Fruit fly (Drosophila melanogaster) whole organism, embryonic: Measurements from ENCODE around the gene PolA1.
A peak's percentile ranks its signal among the peaks of the same experiment; 100 is the strongest.

ENCODE experiments used
- CG11093 ChIP-seq: fragments of 200-800 bp; sonication (Bioruptor generic); IDR thresholded peaks from 3 replicates; pipeline ENCODE4 v1.3.6; 2022; ENCODE audit warnings: missing biosample characterization, missing genetic modification characterization
- CG12219 ChIP-seq: fragments of 200-800 bp; sonication (Bioruptor generic); optimal IDR thresholded peaks from 3 replicates; lab custom pipeline; 2018; ENCODE audit warnings: missing biosample characterization, mild to moderate bottlenecking, missing genetic modification characterization
- CG12391 ChIP-seq: fragments of 200-800 bp; sonication (Bioruptor generic); optimal IDR thresholded peaks from 3 replicates; lab custom pipeline; 2018; ENCODE audit warnings: missing biosample characterization, mild to moderate bottlenecking, missing genetic modification characterization, moderate library complexity
- CG13424 ChIP-seq: fragments of 200-800 bp; sonication (Bioruptor generic); optimal IDR thresholded peaks from 2 replicates; lab custom pipeline; 2019; ENCODE audit warnings: missing biosample characterization, mild to moderate bottlenecking, missing genetic modification characterization, moderate library complexity
- CG14014 ChIP-seq: fragments of 200-800 bp; sonication (Bioruptor generic); IDR thresholded peaks from 2 replicates; pipeline ENCODE4 v1.3.6; 2022; ENCODE audit warnings: missing biosample characterization, missing genetic modification characterization
- CG14441 ChIP-seq: fragments of 200-800 bp; sonication (Bioruptor generic); IDR thresholded peaks from 2 replicates; pipeline ENCODE4 v1.3.6; 2022; ENCODE audit warnings: missing biosample characterization, missing genetic modification characterization
- CG15073 ChIP-seq: fragments of 200-800 bp; sonication (Bioruptor generic); optimal IDR thresholded peaks from 2 replicates; lab custom pipeline; 2016; ENCODE audit warnings: missing biosample characterization, missing genetic modification characterization
- CG1602 ChIP-seq: fragments of 200-800 bp; sonication (Bioruptor generic); optimal IDR thresholded peaks from 3 replicates; lab custom pipeline; 2016; ENCODE audit warnings: missing biosample characterization, missing genetic modification characterization
- CG31365 ChIP-seq: fragments of 200-800 bp; sonication (Bioruptor generic); optimal IDR thresholded peaks from 2 replicates; lab custom pipeline; 2018; ENCODE audit warnings: missing biosample characterization, mild to moderate bottlenecking, missing genetic modification characterization
- CG4404 ChIP-seq: fragments of 200-800 bp; sonication (Bioruptor generic); IDR thresholded peaks from 2 replicates; pipeline ENCODE4 v1.3.6; 2022; ENCODE audit warnings: missing biosample characterization, missing genetic modification characterization
- CG4424 ChIP-seq: fragments of 200-800 bp; sonication (Bioruptor generic); optimal IDR thresholded peaks from 3 replicates; lab custom pipeline; 2016; ENCODE audit warnings: missing biosample characterization, missing genetic modification characterization
- CG5180 ChIP-seq: fragments of 200-800 bp; sonication (Bioruptor generic); optimal IDR thresholded peaks from 3 replicates; lab custom pipeline; 2017; ENCODE audit warnings: missing biosample characterization, missing genetic modification characterization, mild to moderate bottlenecking, moderate library complexity, missing genetic modification reagents
- CG5953 ChIP-seq: fragments of 200-800 bp; sonication (Bioruptor generic); IDR thresholded peaks from 2 replicates; pipeline ENCODE4 v1.3.6; 2022; ENCODE audit warnings: missing biosample characterization, missing genetic modification characterization
- CG6854 ChIP-seq: fragments of 200-800 bp; sonication (Bioruptor generic); optimal IDR thresholded peaks from 3 replicates; lab custom pipeline; 2017; ENCODE audit warnings: missing biosample characterization, mild to moderate bottlenecking, missing genetic modification characterization
- CG8290 ChIP-seq, 3 experiments: fragments of 200-800 bp; sonication (Bioruptor generic); optimal IDR thresholded peaks; 2 replicates each; lab custom pipeline; 2016 to 2019; ENCODE audit warnings: missing biosample characterization in 3 of 3, missing genetic modification characterization in 3 of 3, mild to moderate bottlenecking in 2 of 3, moderate library complexity in 1 of 3
- CG8944 ChIP-seq: fragments of 200-800 bp; sonication (Bioruptor generic); optimal IDR thresholded peaks from 3 replicates; lab custom pipeline; 2016; ENCODE audit warnings: missing biosample characterization, missing genetic modification characterization
- CG9215 ChIP-seq: fragments of 200-800 bp; sonication (Bioruptor generic); IDR thresholded peaks from 2 replicates; pipeline ENCODE4 v1.3.6; 2022; ENCODE audit warnings: missing biosample characterization, missing genetic modification characterization
- CG9876 ChIP-seq: fragments of 200-800 bp; sonication (Bioruptor generic); optimal IDR thresholded peaks from 2 replicates; lab custom pipeline; 2016; ENCODE audit warnings: missing biosample characterization, missing genetic modification characterization
- Deaf1 ChIP-seq: fragments of 200-800 bp; optimal IDR thresholded peaks from 3 replicates; lab custom pipeline; 2019; ENCODE audit warnings: missing biosample characterization, mild to moderate bottlenecking, missing genetic modification characterization, moderate library complexity
- Dip3 ChIP-seq: fragments of 200-800 bp; sonication (Bioruptor generic); optimal IDR thresholded peaks from 3 replicates; lab custom pipeline; 2016; ENCODE audit warnings: missing biosample characterization, missing genetic modification characterization
- Eip74EF ChIP-seq, 2 experiments: fragments of 200-800 bp in 1 of 2; fragments of >200 bp in 1 of 2; sonication (Bioruptor generic) in 1 of 2; optimal IDR thresholded peaks; 2 replicates each; lab custom pipeline; 2017 to 2019; ENCODE audit warnings: missing biosample characterization in 2 of 2, missing genetic modification characterization in 2 of 2, mild to moderate bottlenecking in 1 of 2, moderate library complexity in 1 of 2
- Fer2 ChIP-seq: fragments of 200-800 bp; sonication (Bioruptor generic); optimal IDR thresholded peaks from 2 replicates; lab custom pipeline; 2018; ENCODE audit warnings: missing biosample characterization, mild to moderate bottlenecking, missing genetic modification characterization, moderate library complexity
- HLH54F ChIP-seq: fragments of 200-800 bp; sonication (Bioruptor generic); optimal IDR thresholded peaks from 3 replicates; lab custom pipeline; 2016; ENCODE audit warnings: missing biosample characterization, missing genetic modification characterization
- Hey ChIP-seq: fragments of 200-800 bp; sonication (Bioruptor generic); optimal IDR thresholded peaks from 3 replicates; lab custom pipeline; 2018; ENCODE audit warnings: missing biosample characterization, mild to moderate bottlenecking, missing genetic modification characterization
- Nf-YA ChIP-seq: fragments of 200-800 bp; sonication (Bioruptor generic); IDR thresholded peaks from 2 replicates; pipeline ENCODE4 v1.3.6; 2022; ENCODE audit warnings: missing biosample characterization, missing genetic modification characterization
- NfI ChIP-seq: fragments of 200-800 bp; sonication (Bioruptor generic); optimal IDR thresholded peaks from 3 replicates; lab custom pipeline; 2018; ENCODE audit warnings: missing biosample characterization, mild to moderate bottlenecking, missing genetic modification characterization, moderate library complexity
- Xrp1 ChIP-seq: fragments of 200-800 bp; sonication (Bioruptor generic); IDR thresholded peaks from 2 replicates; pipeline ENCODE4 v1.3.6; 2022; ENCODE audit warnings: missing biosample characterization, missing genetic modification characterization
- bigmax ChIP-seq: fragments of 200-800 bp; sonication (Bioruptor generic); optimal IDR thresholded peaks from 2 replicates; lab custom pipeline; 2018; ENCODE audit warnings: missing biosample characterization, mild to moderate bottlenecking, missing genetic modification characterization
- dysf ChIP-seq: fragments of 200-800 bp; sonication (Bioruptor generic); IDR thresholded peaks from 3 replicates; pipeline ENCODE4 v1.3.6; 2022; ENCODE audit warnings: missing biosample characterization, missing genetic modification characterization
- eyg ChIP-seq: fragments of 200-800 bp; sonication (Bioruptor generic); optimal IDR thresholded peaks from 3 replicates; lab custom pipeline; 2016; ENCODE audit warnings: missing biosample characterization, missing genetic modification characterization
- gcm2 ChIP-seq: fragments of 200-800 bp; sonication (Bioruptor generic); optimal IDR thresholded peaks from 2 replicates; lab custom pipeline; 2016; ENCODE audit warnings: missing biosample characterization, missing genetic modification characterization
- gro ChIP-seq: fragments of 200-800 bp; sonication (Bioruptor generic); optimal IDR thresholded peaks from 2 replicates; lab custom pipeline; 2016; ENCODE audit warnings: missing biosample characterization, missing genetic modification characterization
- ham ChIP-seq: fragments of 200-800 bp; sonication (Bioruptor generic); IDR thresholded peaks from 2 replicates; pipeline ENCODE4 v1.3.6; 2022; ENCODE audit warnings: missing biosample characterization, missing genetic modification characterization
- hkb ChIP-seq, 2 experiments: fragments of 200-800 bp in 1 of 2; fragments of >200 bp in 1 of 2; sonication (Bioruptor generic) in 1 of 2; IDR thresholded peaks in 1 of 2; optimal IDR thresholded peaks in 1 of 2; 2 replicates each; pipeline versions ENCODE4 v1.3.6 to Lab custom; 2017 to 2022; ENCODE audit warnings: missing biosample characterization in 1 of 2, missing genetic modification characterization in 1 of 2
- lov ChIP-seq, 2 experiments: fragments of 200-800 bp in 1 of 2; fragments of >200 bp in 1 of 2; sonication (Bioruptor generic) in 1 of 2; IDR thresholded peaks in 1 of 2; optimal IDR thresholded peaks in 1 of 2; 2 replicates in 1 of 2; 3 replicates in 1 of 2; pipeline versions ENCODE4 v1.3.6 to Lab custom; 2017 to 2022; ENCODE audit warnings: missing biosample characterization in 1 of 2, missing genetic modification characterization in 1 of 2
- maf-S ChIP-seq: fragments of 200-800 bp; sonication (Bioruptor generic); optimal IDR thresholded peaks from 2 replicates; lab custom pipeline; 2016; ENCODE audit warnings: missing biosample characterization, missing genetic modification characterization
- mirr ChIP-seq: fragments of 200-800 bp; sonication (Bioruptor generic); optimal IDR thresholded peaks from 3 replicates; lab custom pipeline; 2018; ENCODE audit warnings: missing biosample characterization, mild to moderate bottlenecking, missing genetic modification characterization
- mld ChIP-seq: fragments of 200-800 bp; sonication (Bioruptor generic); IDR thresholded peaks from 3 replicates; pipeline ENCODE4 v1.3.6; 2022; ENCODE audit warnings: missing biosample characterization, missing genetic modification characterization; ENCODE audit not compliant: partially characterized antibody
- nerfin-1 ChIP-seq: fragments of 200-800 bp; sonication (Bioruptor generic); optimal IDR thresholded peaks from 3 replicates; lab custom pipeline; 2019; ENCODE audit warnings: missing biosample characterization, mild to moderate bottlenecking, missing genetic modification characterization, moderate library complexity
- nom ChIP-seq: fragments of 200-800 bp; sonication (Bioruptor generic); optimal IDR thresholded peaks from 2 replicates; lab custom pipeline; 2017; ENCODE audit warnings: missing biosample characterization, missing genetic modification characterization, mild to moderate bottlenecking, moderate library complexity, missing genetic modification reagents
- odd ChIP-seq: fragments of 200-800 bp; sonication (Bioruptor generic); optimal IDR thresholded peaks from 2 replicates; lab custom pipeline; 2017; ENCODE audit warnings: missing biosample characterization, mild to moderate bottlenecking, missing genetic modification characterization
- psq ChIP-seq: fragments of 200-800 bp; sonication (Bioruptor generic); optimal IDR thresholded peaks from 2 replicates; lab custom pipeline; 2017; ENCODE audit warnings: missing biosample characterization, missing genetic modification characterization
- sens ChIP-seq: fragments of 200-800 bp; sonication (Bioruptor generic); peaks from one replicate; lab custom pipeline; 2016; ENCODE audit warnings: missing biosample characterization, missing genetic modification characterization
- ssp ChIP-seq: fragments of 200-800 bp; sonication (Bioruptor generic); IDR thresholded peaks from 2 replicates; pipeline ENCODE4 v1.3.6; 2022; ENCODE audit warnings: missing biosample characterization, missing genetic modification characterization
- tup ChIP-seq: fragments of 200-800 bp; sonication (Bioruptor generic); optimal IDR thresholded peaks from 2 replicates; lab custom pipeline; 2016; ENCODE audit warnings: missing biosample characterization, mild to moderate bottlenecking, missing genetic modification characterization, moderate library complexity
- twi ChIP-seq: fragments of 200-800 bp; optimal IDR thresholded peaks from 2 replicates; lab custom pipeline; 2019; ENCODE audit warnings: missing biosample characterization, mild to moderate bottlenecking, missing genetic modification characterization, moderate library complexity
- tx ChIP-seq: fragments of 200-800 bp; sonication (Bioruptor generic); optimal IDR thresholded peaks from 2 replicates; lab custom pipeline; 2016; ENCODE audit warnings: missing biosample characterization, missing genetic modification characterization
- zf30C ChIP-seq: fragments of 200-800 bp; sonication (Bioruptor generic); optimal IDR thresholded peaks from 3 replicates; lab custom pipeline; 2018; ENCODE audit warnings: missing biosample characterization, mild to moderate bottlenecking, missing genetic modification characterization

The PolA1 gene

dm6 chr3R:21632930-21633780, 38.4 kb downstream of the PolA1 start (continued):
- TF ChIP-seq hkb (optimal IDR thresholded peaks at IDR 0.05; lab: Kevin White, UChicago) (no peak), hkb (GFP tag; IDR thresholded peaks at IDR 0.05; lab: Robert Waterston, UW) (no peak), CG4424 (GFP tag; lab: Kevin White, UChicago) (peak; percentile 13), CG11093 (0 out of 3 replicates have a peak, but pooled peaks have one; percentile 29), lov (optimal IDR thresholded peaks at IDR 0.05; lab: Kevin White, UChicago) (no peak), lov (GFP tag; IDR thresholded peaks at IDR 0.05; lab: Robert Waterston, UW) (no peak), nom (GFP tag; lab: Kevin White, UChicago) (peak; percentile 65), HLH54F (no peak), odd (peak; percentile 8), CG1602 (peak; percentile 17), ham (GFP tag; lab: Robert Waterston, UW) (no peak), dysf (no peak), tup (GFP tag; lab: Kevin White, UChicago) (no peak), mld (no peak), mirr (GFP tag; lab: Kevin White, UChicago) (peak; percentile 59), CG13424 (tag; lab: Kevin White, UChicago) (peak; percentile 67), twi (tag; lab: Kevin White, UChicago) (no peak), bigmax (GFP tag; lab: Kevin White, UChicago) (no peak), CG5953 (GFP tag; lab: Robert Waterston, UW) (no peak), Dip3 (GFP tag; lab: Kevin White, UChicago) (no peak), maf-S (GFP tag; lab: Kevin White, UChicago) (no peak), CG14014 (GFP tag; lab: Robert Waterston, UW) (no peak), gcm2 (GFP tag; lab: Kevin White, UChicago) (no peak), CG9876 (GFP tag; lab: Kevin White, UChicago) (no peak), psq (GFP tag; lab: Kevin White, UChicago) (peak; percentile 8), NfI (GFP tag; lab: Kevin White, UChicago) (peak; percentile 29), CG12219 (GFP tag; lab: Kevin White, UChicago) (no peak), CG4404 (no peak), CG9215 (no peak), eyg (GFP tag; lab: Kevin White, UChicago) (no peak), nerfin-1 (tag; lab: Kevin White, UChicago) (no peak), gro (GFP tag; lab: Kevin White, UChicago) (no peak), CG6854 (GFP tag; lab: Kevin White, UChicago) (no peak), Hey (tag; lab: Kevin White, UChicago) (no peak), CG15073 (GFP tag; lab: Kevin White, UChicago) (no peak), CG14441 (GFP tag; lab: Robert Waterston, UW) (no peak), CG5180 (no peak), ssp (no peak), Eip74EF (GFP tag; optimal IDR thresholded peaks at IDR 0.05; lab: Kevin White, UChicago) (peak in 1 of 2 experiments; percentile 36), Deaf1 (peak; percentile 13), Fer2 (tag; lab: Kevin White, UChicago) (no peak), Xrp1 (GFP tag; lab: Robert Waterston, UW) (no peak), CG8290 (GFP tag; optimal IDR thresholded peaks at IDR 0.05; lab: Kevin White, UChicago) (peak; percentile 8), CG8290 (tag; optimal IDR thresholded peaks at IDR 0.05; lab: Kevin White, UChicago) (peak in 1 of 2 experiments; percentile 51), sens (GFP tag; lab: Kevin White, UChicago) (peak; percentile 80), CG31365 (tag; lab: Kevin White, UChicago) (peak; percentile 41), CG12391 (tag; lab: Kevin White, UChicago) (peak; percentile 79), zf30C (GFP tag; lab: Kevin White, UChicago) (no peak), Nf-YA (GFP tag; lab: Robert Waterston, UW) (no peak), tx (GFP tag; lab: Kevin White, UChicago) (no peak), CG8944 (GFP tag; lab: Kevin White, UChicago) (no peak)
